Worm (Caenorhabditis elegans) whole organism, early embryonic: ENCODE measurements around the gene ubxn-2.

Source experiments
- B0310.2 ChIP-seq: sonication (generic microtip); optimal IDR thresholded peaks from 2 replicates; lab custom pipeline; 2016; ENCODE audit warnings: mild to moderate bottlenecking, missing genetic modification characterization, missing compliant biosample characterization
- F13C5.2 ChIP-seq: sonication (generic microtip); optimal IDR thresholded peaks from 2 replicates; lab custom pipeline; 2017; ENCODE audit warnings: mild to moderate bottlenecking, missing genetic modification characterization, inconsistent platforms, missing compliant biosample characterization
- aly-1 ChIP-seq: sonication (generic microtip); optimal IDR thresholded peaks from 2 replicates; lab custom pipeline; 2016; ENCODE audit warnings: missing genetic modification characterization, missing compliant biosample characterization
- ama-1 ChIP-seq: fragments of 150-350 bp; optimal IDR thresholded peaks from 2 replicates; lab custom pipeline; 2014
- ceh-13 ChIP-seq: fragments of 200-800 bp; sonication (Bioruptor generic); optimal IDR thresholded peaks from 2 replicates; lab custom pipeline; 2018; ENCODE audit warnings: mild to moderate bottlenecking, missing genetic modification characterization, missing compliant biosample characterization
- ceh-36 ChIP-seq: sonication (generic microtip); optimal IDR thresholded peaks from 2 replicates; lab custom pipeline; 2016; ENCODE audit warnings: missing genetic modification characterization, inconsistent platforms, missing compliant biosample characterization
- ets-7 ChIP-seq: sonication (generic microtip); optimal IDR thresholded peaks from 2 replicates; lab custom pipeline; 2016; ENCODE audit warnings: missing genotype, missing genetic modification characterization, missing compliant biosample characterization
- flt-1 ChIP-seq: fragments of 200-800 bp; sonication (Bioruptor generic); IDR thresholded peaks from 2 replicates; pipeline ENCODE4 v1.3.6; 2022; ENCODE audit warnings: missing genetic modification characterization, missing compliant biosample characterization
- hmbx-1 ChIP-seq: sonication (generic microtip); optimal IDR thresholded peaks from 2 replicates; lab custom pipeline; 2016; ENCODE audit warnings: mild to moderate bottlenecking, missing genetic modification characterization, missing compliant biosample characterization
- hmg-4 ChIP-seq: fragments of 200-800 bp; sonication (Bioruptor generic); optimal IDR thresholded peaks from 2 replicates; lab custom pipeline; 2018; ENCODE audit warnings: mild to moderate bottlenecking, missing genetic modification characterization, missing compliant biosample characterization
- hnd-1 ChIP-seq: sonication (generic microtip); optimal IDR thresholded peaks from 2 replicates; lab custom pipeline; 2016; ENCODE audit warnings: missing genetic modification characterization, missing compliant biosample characterization
- pes-1 ChIP-seq: fragments of 200-800 bp; sonication (Bioruptor generic); IDR thresholded peaks from 2 replicates; pipeline ENCODE4 v1.3.6; 2022; ENCODE audit warnings: missing genetic modification reagents, missing genetic modification characterization, missing compliant biosample characterization
- scrt-1 ChIP-seq: fragments of 200-800 bp; sonication (Bioruptor generic); IDR thresholded peaks from 2 replicates; pipeline ENCODE4 v1.3.6; 2022; ENCODE audit warnings: missing genetic modification characterization, missing compliant biosample characterization
- sea-1 ChIP-seq: fragments of 200-800 bp; sonication (Bioruptor generic); conservative IDR thresholded peaks from 2 replicates; pipeline ENCODE4 v1.3.6; 2022; ENCODE audit warnings: missing genetic modification characterization, missing compliant biosample characterization
- tbx-11 ChIP-seq: fragments of 200-800 bp; sonication (Bioruptor generic); IDR thresholded peaks from 2 replicates; pipeline ENCODE4 v1.3.6; 2022; ENCODE audit warnings: missing genetic modification characterization, missing compliant biosample characterization
- tbx-37 ChIP-seq: fragments of 200-800 bp; sonication (Bioruptor generic); conservative IDR thresholded peaks from 2 replicates; pipeline ENCODE4 v1.3.6; 2022; ENCODE audit warnings: missing genetic modification reagents, missing genetic modification characterization, missing compliant biosample characterization
- tra-4 ChIP-seq: sonication (generic microtip); optimal IDR thresholded peaks from 2 replicates; lab custom pipeline; 2017; ENCODE audit warnings: missing genetic modification characterization, missing compliant biosample characterization

ubxn-2 gene

DNA sequence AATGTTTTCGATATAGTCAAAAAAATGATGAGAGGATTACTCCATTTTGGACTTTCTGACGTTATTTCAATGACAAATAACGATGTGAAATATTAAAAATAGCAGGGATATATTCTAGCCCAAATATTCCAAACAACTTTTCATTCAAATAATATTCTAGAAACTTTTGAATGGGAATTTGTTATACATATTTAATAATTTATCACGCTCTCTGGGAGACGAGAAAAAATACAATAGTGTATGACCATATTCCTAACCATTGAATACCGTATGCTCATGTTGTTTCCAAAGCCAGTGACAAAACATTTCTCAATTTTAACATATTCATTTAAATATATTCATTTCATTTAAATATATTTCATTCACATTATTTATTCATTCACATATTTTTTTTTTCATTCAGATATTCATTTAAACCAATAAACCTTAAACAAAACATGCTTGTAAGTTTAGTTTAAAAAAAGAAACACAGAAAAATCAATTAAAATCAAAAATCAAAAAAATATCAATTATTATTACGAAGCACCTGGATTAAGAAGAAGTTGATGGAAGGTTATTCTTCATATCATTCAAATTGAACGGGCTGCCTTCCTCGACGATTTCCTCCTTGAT is 15.9 kb downstream of the ubxn-2 start:
- no peak for TF ChIP-seq ceh-13
- TF ChIP-seq sea-1 (GFP tag; lab: Robert Waterston, UW), result no peak
- no peak for TF ChIP-seq tbx-37 (GFP tag; lab: Robert Waterston, UW)
- no peak for TF ChIP-seq flt-1 (GFP tag; lab: Robert Waterston, UW)
- TF ChIP-seq aly-1 (tag; lab: Kevin White, UChicago), result no peak
- no peak for TF ChIP-seq B0310.2 (tag; lab: Kevin White, UChicago)

DNA sequence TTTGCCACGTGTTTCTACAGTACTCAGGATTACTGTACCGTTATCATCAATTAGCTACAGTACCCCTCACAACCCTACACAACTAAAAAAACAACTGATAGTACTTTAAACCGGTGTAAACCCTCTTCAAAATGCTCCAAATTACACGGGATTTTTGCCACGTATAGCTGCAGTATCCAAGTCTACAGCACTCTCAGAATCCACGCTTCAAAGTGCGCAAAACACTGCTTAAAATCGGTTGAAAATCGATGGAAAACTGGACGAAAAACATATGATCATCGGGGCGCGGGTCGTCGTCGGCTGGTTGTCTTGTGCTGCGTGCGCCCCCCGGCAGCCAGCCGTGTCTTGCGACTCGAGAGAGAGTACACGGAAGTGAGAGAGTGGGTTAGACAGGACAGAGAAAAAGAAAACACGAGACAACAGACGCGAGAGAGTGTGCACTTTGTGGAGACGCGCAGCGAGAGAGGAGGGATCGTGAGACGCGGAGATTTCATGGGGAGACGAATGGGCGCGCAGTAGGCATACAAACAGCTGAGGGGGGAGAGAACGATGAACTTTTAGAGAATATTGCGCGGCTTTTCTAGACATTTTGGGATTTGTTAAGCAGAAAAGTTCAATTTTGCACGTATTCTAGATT is 17.2 kb downstream of the ubxn-2 start:
- TF ChIP-seq hmg-4 (GFP tag; lab: Kevin White, UChicago), result peak; percentile 24
- TF ChIP-seq F13C5.2 (tag; lab: Kevin White, UChicago), result peak; percentile 29
- no peak for TF ChIP-seq tra-4 (tag; lab: Kevin White, UChicago)

DNA sequence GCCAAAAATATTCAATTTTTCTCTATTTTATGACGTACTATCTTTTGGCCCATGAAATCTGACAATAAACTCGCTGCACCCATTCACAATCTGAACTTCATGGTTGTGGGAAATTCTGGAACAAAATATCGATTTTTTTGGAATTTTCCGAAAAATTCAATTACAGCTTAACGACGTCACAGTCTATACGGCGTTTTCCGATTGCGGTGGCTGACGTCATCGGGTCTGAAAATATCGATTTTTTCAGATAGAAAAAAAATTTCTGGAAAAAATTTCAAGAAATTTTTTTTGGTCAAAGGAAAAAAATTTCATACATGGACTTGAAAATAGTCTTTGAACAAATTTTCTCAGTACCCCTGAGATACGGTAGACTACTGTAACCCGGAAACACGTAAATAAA is 18.6 kb downstream of the ubxn-2 start, which contains the start of gene ubc-8:
ubc-8 (minus strand) TSS at position 227 of the 400 bp plus-strand sequence.
- TF ChIP-seq tra-4 (tag; lab: Kevin White, UChicago), result no peak
- no peak for TF ChIP-seq flt-1 (GFP tag; lab: Robert Waterston, UW)
- TF ChIP-seq B0310.2 (tag; lab: Kevin White, UChicago), result no peak
- TF ChIP-seq hmbx-1 (tag; lab: Kevin White, UChicago), result no peak
- TF ChIP-seq sea-1 (GFP tag; lab: Robert Waterston, UW), result no peak
- TF ChIP-seq ama-1 (lab: Kevin White, UChicago), result no peak
- TF ChIP-seq ceh-36 (tag; lab: Kevin White, UChicago), result no peak
- no peak for TF ChIP-seq tbx-11 (GFP tag; lab: Robert Waterston, UW)
- TF ChIP-seq scrt-1, result no peak
- no peak for TF ChIP-seq hmg-4 (GFP tag; lab: Kevin White, UChicago)
- TF ChIP-seq tbx-37 (GFP tag; lab: Robert Waterston, UW), result no peak
- no peak for TF ChIP-seq aly-1 (tag; lab: Kevin White, UChicago)
- no peak for TF ChIP-seq ets-7 (tag; lab: Kevin White, UChicago)
- TF ChIP-seq pes-1 (GFP tag; lab: Robert Waterston, UW), result no peak
- TF ChIP-seq F13C5.2 (tag; lab: Kevin White, UChicago), result no peak
- no peak for TF ChIP-seq hnd-1 (tag; lab: Kevin White, UChicago)
- no peak for TF ChIP-seq ceh-13

DNA sequence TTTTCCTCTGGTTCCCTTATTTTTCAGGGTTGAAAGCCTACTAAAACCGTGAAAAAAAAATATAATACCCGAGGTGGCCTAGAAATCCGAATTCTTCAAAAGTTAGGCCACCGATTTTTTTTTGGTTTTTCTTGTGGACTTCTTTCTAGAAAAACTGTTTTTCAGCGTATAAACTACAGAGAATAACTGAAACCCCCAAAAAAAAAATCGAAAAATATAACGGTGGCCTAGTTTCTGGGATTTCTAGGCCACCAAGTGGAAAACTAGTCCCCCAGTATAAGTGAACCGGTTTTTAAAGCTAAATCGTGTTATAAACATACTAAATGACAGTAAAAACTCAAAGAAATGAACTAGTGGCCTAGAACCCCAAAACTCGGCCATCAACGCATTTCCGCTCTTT is 19.9 kb downstream of the ubxn-2 start:
- TF ChIP-seq tbx-11 (GFP tag; lab: Robert Waterston, UW) (no peak), tra-4 (tag; lab: Kevin White, UChicago) (no peak), sea-1 (GFP tag; lab: Robert Waterston, UW) (no peak), ceh-36 (tag; lab: Kevin White, UChicago) (no peak), ama-1 (lab: Kevin White, UChicago) (no peak), hnd-1 (tag; lab: Kevin White, UChicago) (no peak), hmbx-1 (tag; lab: Kevin White, UChicago) (no peak), hmg-4 (GFP tag; lab: Kevin White, UChicago) (no peak), ets-7 (tag; lab: Kevin White, UChicago) (no peak), aly-1 (tag; lab: Kevin White, UChicago) (no peak), B0310.2 (tag; lab: Kevin White, UChicago) (no peak), scrt-1 (no peak), tbx-37 (GFP tag; lab: Robert Waterston, UW) (no peak), flt-1 (GFP tag; lab: Robert Waterston, UW) (no peak), F13C5.2 (tag; lab: Kevin White, UChicago) (no peak), ceh-13 (no peak), pes-1 (GFP tag; lab: Robert Waterston, UW) (no peak)

DNA sequence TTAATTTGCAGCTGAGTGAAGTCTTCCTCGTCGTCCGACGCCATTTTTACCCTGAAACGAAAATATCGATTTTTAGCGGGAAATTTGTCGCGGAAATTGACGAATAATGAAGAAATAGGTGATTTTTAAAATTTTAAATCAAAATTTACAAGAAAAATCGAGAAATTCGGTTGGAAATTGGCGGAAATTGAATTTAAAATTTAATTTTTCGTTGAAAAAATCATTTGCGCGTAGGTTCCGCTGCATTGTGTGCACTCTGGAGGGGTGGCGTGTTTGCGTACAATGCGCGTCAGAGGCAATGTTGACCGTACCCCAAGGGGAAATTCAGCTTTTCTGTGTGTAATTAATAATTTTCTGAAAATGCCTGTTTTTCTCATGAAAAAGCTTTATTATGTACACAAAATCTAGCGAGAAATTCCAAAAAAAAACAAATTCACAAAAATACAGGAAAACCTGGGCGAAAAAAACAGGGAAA is 21.7 kb downstream of the ubxn-2 start, which contains the start of gene Y94H6A.5:
Y94H6A.5 (minus strand) TSS at position 51 of the 475 bp plus-strand sequence.
- peak; percentile 51 for TF ChIP-seq F13C5.2 (tag; lab: Kevin White, UChicago)
- TF ChIP-seq ceh-13, result no peak
- TF ChIP-seq B0310.2 (tag; lab: Kevin White, UChicago), result no peak

- TF ChIP-seq aly-1 (tag; lab: Kevin White, UChicago) (no peak), pes-1 (GFP tag; lab: Robert Waterston, UW) (no peak), tbx-37 (GFP tag; lab: Robert Waterston, UW) (no peak)
Measured at ce11 chrIV:2688716-2689307, 36.8 kb downstream of the ubxn-2 start, which contains the start of gene egrh-3. TSS of gene egrh-3 (minus strand) at chrIV:2688766.

ce11 chrIV:2680281-2680680 is 45.3 kb downstream of the ubxn-2 start:
- no peak for TF ChIP-seq ceh-36 (tag; lab: Kevin White, UChicago)
- no peak for TF ChIP-seq aly-1 (tag; lab: Kevin White, UChicago)
- TF ChIP-seq B0310.2 (tag; lab: Kevin White, UChicago), result no peak
- no peak for TF ChIP-seq sea-1 (GFP tag; lab: Robert Waterston, UW)
- no peak for TF ChIP-seq pes-1 (GFP tag; lab: Robert Waterston, UW)
- no peak for TF ChIP-seq tbx-11 (GFP tag; lab: Robert Waterston, UW)
- no peak for TF ChIP-seq tbx-37 (GFP tag; lab: Robert Waterston, UW)
- no peak for TF ChIP-seq tra-4 (tag; lab: Kevin White, UChicago)
- TF ChIP-seq scrt-1, result no peak
- no peak for TF ChIP-seq ama-1 (lab: Kevin White, UChicago)
- TF ChIP-seq flt-1 (GFP tag; lab: Robert Waterston, UW), result no peak
- TF ChIP-seq ceh-13, result no peak
